Fruit fly (Drosophila melanogaster): ENCODE data around the gene Rint1.

Gene Rint1

dm6 chr3L:7359827-7360323 lies 36.5 kb downstream of the Rint1 start, which contains the start of gene pst (continued):
- no peak for TF ChIP-seq ems (GFP tag; optimal IDR thresholded peaks at IDR 0.05)
- TF ChIP-seq onecut (GFP tag; IDR thresholded peaks at IDR 0.05): peak; percentile 9; the same call in 1 of the 2 replicates
- peak; percentile 25 for TF ChIP-seq tna (GFP tag; IDR thresholded peaks at IDR 0.05; ENCODE audit: partially characterized antibody)
- no peak for TF ChIP-seq Scr (GFP tag; IDR thresholded peaks at IDR 0.05; ENCODE audit: partially characterized antibody)
- TF ChIP-seq CG12744 (GFP tag; optimal IDR thresholded peaks at IDR 0.05): peak; percentile 2
- peak; percentile 40; the same call in 1 of the 2 replicates for TF ChIP-seq sob (GFP tag; IDR thresholded peaks at IDR 0.05)
- TF ChIP-seq cwo (GFP tag; optimal IDR thresholded peaks at IDR 0.05): peak; percentile 44
- TF ChIP-seq cad (GFP tag; optimal IDR thresholded peaks at IDR 0.05): no peak
- TF ChIP-seq CTCF (GFP tag; optimal IDR thresholded peaks at IDR 0.05): no peak
- no peak for TF ChIP-seq sima (GFP tag; optimal IDR thresholded peaks at IDR 0.05)
- TF ChIP-seq dm (GFP tag; optimal IDR thresholded peaks at IDR 0.05): no peak
- TF ChIP-seq lbe (GFP tag; optimal IDR thresholded peaks at IDR 0.05): no peak
- peak; percentile 64 for TF ChIP-seq Bgb (GFP tag; IDR thresholded peaks at IDR 0.05; ENCODE audit: partially characterized antibody)
- TF ChIP-seq vfl (GFP tag; optimal IDR thresholded peaks at IDR 0.05): no peak
- TF ChIP-seq exex (tag; optimal IDR thresholded peaks at IDR 0.05): peak; percentile 64
- peak; percentile 51 for TF ChIP-seq Jarid2 (GFP tag; optimal IDR thresholded peaks at IDR 0.05)
- TF ChIP-seq CG10979 (tag; optimal IDR thresholded peaks at IDR 0.05): no peak
- no peak for TF ChIP-seq Gsc (GFP tag; IDR thresholded peaks at IDR 0.05)
- TF ChIP-seq ap (GFP tag; IDR thresholded peaks at IDR 0.05): no peak
- peak; percentile 70 for TF ChIP-seq gfzf (GFP tag; optimal IDR thresholded peaks at IDR 0.05)
- peak; percentile 17 for TF ChIP-seq MTF-1 (GFP tag; optimal IDR thresholded peaks at IDR 0.05; ENCODE audit: borderline replicate concordance)
- TF ChIP-seq disco-r (GFP tag; optimal IDR thresholded peaks at IDR 0.05): peak; percentile 13
- TF ChIP-seq CG1792 (GFP tag; optimal IDR thresholded peaks at IDR 0.05): no peak
- peak; percentile 29 for TF ChIP-seq HLH54F (GFP tag; optimal IDR thresholded peaks at IDR 0.05)
- no peak for TF ChIP-seq corto (GFP tag; optimal IDR thresholded peaks at IDR 0.05)
- TF ChIP-seq Mrtf (GFP tag; IDR thresholded peaks at IDR 0.05): no peak
- peak; percentile 22 for TF ChIP-seq Atf3 (GFP tag; optimal IDR thresholded peaks at IDR 0.05)
- TF ChIP-seq kni (GFP tag; optimal IDR thresholded peaks at IDR 0.05): peak; percentile 23
- peak; percentile 14 for TF ChIP-seq Atf-2 (GFP tag; optimal IDR thresholded peaks at IDR 0.05)
- TF ChIP-seq CHES-1-like (GFP tag; optimal IDR thresholded peaks at IDR 0.05): peak; percentile 20
- no peak for TF ChIP-seq CG11696 (GFP tag; IDR thresholded peaks at IDR 0.05)
- no peak for TF ChIP-seq ttk (GFP tag; IDR thresholded peaks at IDR 0.05)
- TF ChIP-seq CG10543 (GFP tag; optimal IDR thresholded peaks at IDR 0.05): peak; percentile 59
- peak; percentile 62 for TF ChIP-seq CG3281 (GFP tag; optimal IDR thresholded peaks at IDR 0.05)
- TF ChIP-seq zf30C (GFP tag; optimal IDR thresholded peaks at IDR 0.05): no peak
- TF ChIP-seq B-H2 (GFP tag; optimal IDR thresholded peaks at IDR 0.05): peak; percentile 46
- TF ChIP-seq CG3726 (GFP tag; IDR thresholded peaks at IDR 0.05): no peak
- peak; percentile 44 for TF ChIP-seq mirr (GFP tag; optimal IDR thresholded peaks at IDR 0.05)
- no peak for TF ChIP-seq Hmx (GFP tag; optimal IDR thresholded peaks at IDR 0.05)
- peak; percentile 29; the same call in 1 of the 2 replicates for TF ChIP-seq CG11247 (GFP tag; IDR thresholded peaks at IDR 0.05)
- TF ChIP-seq NC2α (GFP tag; optimal IDR thresholded peaks at IDR 0.05): peak; percentile 14
- no peak for TF ChIP-seq pita (GFP tag; optimal IDR thresholded peaks at IDR 0.05)
- no peak for TF ChIP-seq fu2 (GFP tag; optimal IDR thresholded peaks at IDR 0.05)
- no peak for TF ChIP-seq HLH3B (GFP tag; IDR thresholded peaks at IDR 0.05)
- TF ChIP-seq Hey (tag; optimal IDR thresholded peaks at IDR 0.05): no peak
- TF ChIP-seq jigr1 (GFP tag; IDR thresholded peaks at IDR 0.05): no peak
- TF ChIP-seq Doc3 (GFP tag; IDR thresholded peaks at IDR 0.05; ENCODE audit: partially characterized antibody): no peak
- no peak for TF ChIP-seq tll (GFP tag; optimal IDR thresholded peaks at IDR 0.05)
- TF ChIP-seq trh (GFP tag; optimal IDR thresholded peaks at IDR 0.05): no peak
- peak; percentile 40; the same call in 1 of the 2 replicates for TF ChIP-seq amos (GFP tag; IDR thresholded peaks at IDR 0.05; ENCODE audit: partially characterized antibody)
- no peak for TF ChIP-seq crp (GFP tag; optimal IDR thresholded peaks at IDR 0.05)

All from whole organism, embryonic.